Worm (Caenorhabditis elegans): ENCODE results near the gene Y26G10.5.

The Y26G10.5 gene

DNA sequence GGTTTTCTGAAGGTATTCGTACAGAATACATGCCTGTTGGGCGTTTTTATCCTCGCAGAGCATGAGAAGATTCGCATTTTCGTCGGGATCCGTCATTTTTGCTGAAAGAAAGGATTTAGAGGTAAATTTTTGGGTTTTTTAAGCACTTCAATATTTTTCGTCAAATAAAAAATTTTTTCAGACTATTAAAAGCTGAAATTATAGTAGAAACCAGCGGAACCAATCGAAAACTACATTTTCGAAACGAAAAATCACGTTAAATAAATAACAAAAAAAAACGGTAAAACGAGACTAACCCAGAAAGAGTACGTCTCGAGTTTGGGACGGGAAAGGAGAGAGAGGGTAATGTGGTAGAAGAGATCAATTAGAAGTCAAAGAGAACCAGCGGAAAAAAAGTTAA lies 50.2 kb downstream of the Y26G10.5 start, which contains the start of gene fbxa-192:
Gene fbxa-192, minus strand, starts transcription at position 101 of the 400 bp plus-strand sequence.
- TF ChIP-seq peb-1 (tag; optimal IDR thresholded peaks at IDR 0.05) (no peak), elt-1 (tag; optimal IDR thresholded peaks at IDR 0.05) (no peak), nhr-21 (tag; optimal IDR thresholded peaks at IDR 0.05) (no peak), unc-62 (GFP tag; optimal IDR thresholded peaks at IDR 0.05) (no peak), C34F6.9 (tag; optimal IDR thresholded peaks at IDR 0.05) (no peak), unc-55 (GFP tag; optimal IDR thresholded peaks at IDR 0.05) (no peak), nhr-129 (tag; optimal IDR thresholded peaks at IDR 0.05) (no peak), mdl-1 (tag; optimal IDR thresholded peaks at IDR 0.05) (no peak)
